Fruit fly (Drosophila melanogaster) whole organism, pupa: ENCODE results near the gene Smug.

Source experiments
- CG10348 ChIP-seq: fragments of 200-800 bp; sonication (Bioruptor generic); IDR thresholded peaks from 2 replicates; pipeline ENCODE4 v1.3.6; 2022; ENCODE audit warnings: missing biosample characterization, missing genetic modification characterization
- CG12605 ChIP-seq: fragments of 200-800 bp; sonication (Bioruptor generic); IDR thresholded peaks from 2 replicates; pipeline ENCODE4 v1.3.6; 2022; ENCODE audit warnings: missing biosample characterization, missing genetic modification characterization
- CG13204 ChIP-seq: fragments of 200-800 bp; sonication (Bioruptor generic); optimal IDR thresholded peaks from 2 replicates; lab custom pipeline; 2018; ENCODE audit warnings: missing biosample characterization, mild to moderate bottlenecking, missing genetic modification characterization, moderate library complexity
- CG14655 ChIP-seq: fragments of 200-800 bp; sonication (Bioruptor generic); optimal IDR thresholded peaks from 3 replicates; lab custom pipeline; 2017; ENCODE audit warnings: mild to moderate bottlenecking, missing biosample characterization, missing genetic modification reagents, missing genetic modification characterization
- CG15710 ChIP-seq: fragments of 200-800 bp; sonication (Bioruptor generic); optimal IDR thresholded peaks from 2 replicates; lab custom pipeline; 2018; ENCODE audit warnings: missing biosample characterization, mild to moderate bottlenecking, missing genetic modification characterization, moderate library complexity
- CG17806 ChIP-seq: fragments of 200-800 bp; sonication (Bioruptor generic); optimal IDR thresholded peaks from 2 replicates; lab custom pipeline; 2018; ENCODE audit warnings: missing biosample characterization, mild to moderate bottlenecking, missing genetic modification characterization, moderate library complexity
- CG32121 ChIP-seq: fragments of 200-800 bp; sonication (Bioruptor generic); IDR thresholded peaks from 2 replicates; pipeline ENCODE4 v1.3.6; 2022; ENCODE audit warnings: missing biosample characterization, missing genetic modification characterization
- CG34367 ChIP-seq: fragments of 200-800 bp; sonication (Bioruptor generic); optimal IDR thresholded peaks from 2 replicates; lab custom pipeline; 2018; ENCODE audit warnings: missing biosample characterization, mild to moderate bottlenecking, missing genetic modification characterization
- CG4496 ChIP-seq: fragments of 200-800 bp; sonication (Bioruptor generic); IDR thresholded peaks from 3 replicates; pipeline ENCODE4 v1.3.6; 2022; ENCODE audit warnings: missing biosample characterization, missing genetic modification characterization
- CG8159 ChIP-seq: fragments of 200-800 bp; sonication (Bioruptor generic); optimal IDR thresholded peaks from 3 replicates; lab custom pipeline; 2018; ENCODE audit warnings: missing biosample characterization, mild to moderate bottlenecking, missing genetic modification characterization, moderate library complexity
- CG8301 ChIP-seq: fragments of 200-800 bp; sonication (Bioruptor generic); optimal IDR thresholded peaks from 2 replicates; lab custom pipeline; 2018; ENCODE audit warnings: missing biosample characterization, mild to moderate bottlenecking, missing genetic modification characterization
- CG9948 ChIP-seq: fragments of 200-800 bp; sonication (Bioruptor generic); optimal IDR thresholded peaks from 2 replicates; lab custom pipeline; 2018; ENCODE audit warnings: missing biosample characterization, mild to moderate bottlenecking, missing genetic modification characterization, moderate library complexity
- D1 ChIP-seq: fragments of 200-800 bp; sonication (Bioruptor generic); optimal IDR thresholded peaks from 2 replicates; lab custom pipeline; 2018; ENCODE audit warnings: missing biosample characterization, mild to moderate bottlenecking, missing genetic modification characterization, moderate library complexity
- EcR ChIP-seq: fragments of 200-800 bp; sonication (Bioruptor generic); optimal IDR thresholded peaks from 3 replicates; lab custom pipeline; 2019; ENCODE audit warnings: missing biosample characterization, missing genetic modification characterization, mild to moderate bottlenecking, moderate library complexity, missing genetic modification reagents
- Ets98B ChIP-seq: fragments of 200-800 bp; sonication (Bioruptor generic); IDR thresholded peaks from 2 replicates; pipeline ENCODE4 v1.3.6; 2022; ENCODE audit warnings: missing biosample characterization, missing genetic modification characterization
- Pif1A ChIP-seq: fragments of 200-800 bp; sonication (Bioruptor generic); optimal IDR thresholded peaks from 3 replicates; lab custom pipeline; 2016; ENCODE audit warnings: missing biosample characterization, missing genetic modification characterization
- Pif1B ChIP-seq: fragments of 200-800 bp; sonication (Bioruptor generic); optimal IDR thresholded peaks from 3 replicates; lab custom pipeline; 2016; ENCODE audit warnings: missing biosample characterization, missing genetic modification characterization
- Snoo ChIP-seq: fragments of 200-800 bp; sonication (Bioruptor generic); optimal IDR thresholded peaks from 3 replicates; lab custom pipeline; 2017; ENCODE audit warnings: missing biosample characterization, mild to moderate bottlenecking, missing genetic modification characterization, inconsistent platforms
- fd96Ca ChIP-seq: fragments of 200-800 bp; sonication (Bioruptor generic); IDR thresholded peaks from 3 replicates; pipeline ENCODE4 v1.3.6; 2022; ENCODE audit warnings: missing biosample characterization, missing genetic modification characterization
- gl ChIP-seq: fragments of 200-800 bp; sonication (Bioruptor generic); optimal IDR thresholded peaks from 2 replicates; lab custom pipeline; 2018; ENCODE audit warnings: missing biosample characterization, mild to moderate bottlenecking, missing genetic modification characterization
- rn ChIP-seq: fragments of 200-800 bp; sonication (Bioruptor generic); IDR thresholded peaks from 2 replicates; pipeline ENCODE4 v1.3.6; 2022; ENCODE audit warnings: missing biosample characterization, missing genetic modification characterization

Gene Smug

dm6 chr3R:17127912-17128311 lies 22.5 kb upstream of the Smug start, which contains the start of gene CG31265:
CG31265 (plus strand) TSS chr3R:17128212.
- TF ChIP-seq CG32121 (GFP tag; lab: Robert Waterston, UW) = no peak
- no peak for TF ChIP-seq CG9948 (tag; lab: Kevin White, UChicago)
- no peak for TF ChIP-seq CG4496
- no peak for TF ChIP-seq CG8159
- TF ChIP-seq Pif1B (GFP tag; lab: Kevin White, UChicago) = no peak
- TF ChIP-seq CG34367 (tag; lab: Kevin White, UChicago) = no peak
- TF ChIP-seq fd96Ca = no peak
- TF ChIP-seq gl (tag; lab: Kevin White, UChicago) = no peak
- TF ChIP-seq CG13204 (GFP tag; lab: Kevin White, UChicago) = no peak
- no peak for TF ChIP-seq CG10348 (GFP tag; lab: Robert Waterston, UW)
- TF ChIP-seq CG8301 (tag; lab: Kevin White, UChicago) = no peak
- no peak for TF ChIP-seq EcR (GFP tag; lab: Kevin White, UChicago)
- TF ChIP-seq CG17806 (tag; lab: Kevin White, UChicago) = no peak
- TF ChIP-seq rn (GFP tag; lab: Robert Waterston, UW) = no peak
- no peak for TF ChIP-seq D1 (tag; lab: Kevin White, UChicago)
- no peak for TF ChIP-seq Snoo (tag; lab: Kevin White, UChicago)

dm6 chr3R:17130326-17130725 lies 20.1 kb upstream of the Smug start, which contains the start of gene CG17475:
CG17475 (minus strand) TSS chr3R:17130426.
- TF ChIP-seq CG17806 (tag; lab: Kevin White, UChicago) (no peak), D1 (tag; lab: Kevin White, UChicago) (no peak), CG10348 (GFP tag; lab: Robert Waterston, UW) (no peak), fd96Ca (no peak), Ets98B (GFP tag; lab: Robert Waterston, UW) (no peak), rn (GFP tag; lab: Robert Waterston, UW) (no peak), CG32121 (GFP tag; lab: Robert Waterston, UW) (no peak), CG4496 (no peak)

- TF ChIP-seq EcR (GFP tag; lab: Kevin White, UChicago) (no peak), CG17806 (tag; lab: Kevin White, UChicago) (no peak), CG15710 (tag; lab: Kevin White, UChicago) (no peak)
- TF ChIP-seq, all 21 proteins: peak for 0
Observed at dm6 chr3R:17132098-17132712, 18.2 kb upstream of the Smug start, which contains the start of the genes CG4053 and CG31266. CG4053 (minus strand) TSS chr3R:17132198. CG31266 (plus strand) TSS chr3R:17132662.

- TF ChIP-seq fd96Ca (no peak), CG4496 (no peak), CG32121 (GFP tag; lab: Robert Waterston, UW) (no peak), EcR (GFP tag; lab: Kevin White, UChicago) (no peak), CG34367 (tag; lab: Kevin White, UChicago) (no peak), Pif1A (GFP tag; lab: Kevin White, UChicago) (no peak), gl (tag; lab: Kevin White, UChicago) (no peak), CG12605 (GFP tag; lab: Robert Waterston, UW) (no peak)
Observed at dm6 chr3R:17133897-17134296, 16.5 kb upstream of the Smug start, which contains the start of gene CG31267. CG31267 (plus strand) TSS chr3R:17134197.

- TF ChIP-seq CG8301 (tag; lab: Kevin White, UChicago) = no peak
- TF ChIP-seq CG4496 = no peak
Observed at dm6 chr3R:17135747-17136146, 14.6 kb upstream of the Smug start, which contains the start of gene CG5246. CG5246 (plus strand) TSS chr3R:17136111.

dm6 chr3R:17137593-17137992 lies 12.8 kb upstream of the Smug start, which contains the start of gene CG5255:
CG5255 (plus strand) TSS chr3R:17137893.
- TF ChIP-seq CG13204 (GFP tag; lab: Kevin White, UChicago) (no peak), CG9948 (tag; lab: Kevin White, UChicago) (no peak), Snoo (tag; lab: Kevin White, UChicago) (no peak), CG8301 (tag; lab: Kevin White, UChicago) (no peak), CG34367 (tag; lab: Kevin White, UChicago) (no peak), CG10348 (GFP tag; lab: Robert Waterston, UW) (no peak), CG4496 (no peak), fd96Ca (no peak), Pif1A (GFP tag; lab: Kevin White, UChicago) (no peak), Ets98B (GFP tag; lab: Robert Waterston, UW) (no peak), gl (tag; lab: Kevin White, UChicago) (no peak), EcR (GFP tag; lab: Kevin White, UChicago) (no peak), CG14655 (GFP tag; lab: Kevin White, UChicago) (no peak), CG17806 (tag; lab: Kevin White, UChicago) (no peak), D1 (tag; lab: Kevin White, UChicago) (no peak), Pif1B (GFP tag; lab: Kevin White, UChicago) (no peak), CG8159 (no peak), CG15710 (tag; lab: Kevin White, UChicago) (no peak), rn (GFP tag; lab: Robert Waterston, UW) (no peak)
